Worm (Caenorhabditis elegans) whole organism, mixed stage, embryonic: Measurements from ENCODE around the gene catp-7.

Source experiments
- M03D4.4 ChIP-seq: sonication (generic microtip); optimal IDR thresholded peaks from 2 replicates; lab custom pipeline; 2017; ENCODE audit warnings: mild to moderate bottlenecking, missing genetic modification characterization, missing compliant biosample characterization
- bed-3 ChIP-seq: fragments of 200-800 bp; sonication (Bioruptor generic); optimal IDR thresholded peaks from 3 replicates; lab custom pipeline; 2018; ENCODE audit warnings: mild to moderate bottlenecking, missing genetic modification characterization, moderate library complexity, missing compliant biosample characterization
- blmp-1 ChIP-seq: fragments of 150-350 bp; optimal IDR thresholded peaks from 2 replicates; lab custom pipeline; 2014; ENCODE audit warnings: missing biosample characterization, missing genetic modification characterization
- ceh-39 ChIP-seq: fragments of 150-350 bp; optimal IDR thresholded peaks from 2 replicates; lab custom pipeline; 2014; ENCODE audit warnings: missing biosample characterization, missing genetic modification characterization
- ceh-43 ChIP-seq: fragments of 200-800 bp; sonication (Bioruptor generic); optimal IDR thresholded peaks from 2 replicates; lab custom pipeline; 2018; ENCODE audit warnings: mild to moderate bottlenecking, missing genetic modification characterization, moderate library complexity, missing compliant biosample characterization
- ces-1 ChIP-seq: fragments of 150-350 bp; optimal IDR thresholded peaks from 2 replicates; lab custom pipeline; 2014; ENCODE audit warnings: missing biosample characterization, missing genetic modification reagents, missing genetic modification characterization
- cnd-1 ChIP-seq: fragments of 200-800 bp; sonication (Bioruptor generic); optimal IDR thresholded peaks from 2 replicates; lab custom pipeline; 2018; ENCODE audit warnings: mild to moderate bottlenecking, missing genetic modification characterization, missing compliant biosample characterization
- drap-1 ChIP-seq: fragments of 200-800 bp; sonication (Bioruptor generic); optimal IDR thresholded peaks from 3 replicates; lab custom pipeline; 2018; ENCODE audit warnings: mild to moderate bottlenecking, missing genetic modification characterization, missing compliant biosample characterization
- elt-1 ChIP-seq: sonication (generic microtip); optimal IDR thresholded peaks from 2 replicates; lab custom pipeline; 2017; ENCODE audit warnings: missing genetic modification characterization, mild to moderate bottlenecking, missing compliant biosample characterization, antibody characterized with exemption, moderate library complexity, borderline replicate concordance; ENCODE audit not compliant: insufficient read depth
- elt-3 ChIP-seq: fragments of 150-350 bp; optimal IDR thresholded peaks from 2 replicates; lab custom pipeline; 2014; ENCODE audit warnings: missing biosample characterization, missing genetic modification characterization
- flh-1 ChIP-seq: fragments of 200-800 bp; sonication (Bioruptor generic); optimal IDR thresholded peaks from 2 replicates; lab custom pipeline; 2018; ENCODE audit warnings: mild to moderate bottlenecking, missing genetic modification characterization, moderate library complexity, missing compliant biosample characterization
- ham-2 ChIP-seq: fragments of 200-800 bp; sonication (Bioruptor generic); optimal IDR thresholded peaks from 2 replicates; lab custom pipeline; 2018; ENCODE audit warnings: mild to moderate bottlenecking, missing genetic modification characterization, missing compliant biosample characterization
- lin-13 ChIP-seq: fragments of 150-350 bp; optimal IDR thresholded peaks from 2 replicates; lab custom pipeline; 2014; ENCODE audit warnings: missing biosample characterization, missing genetic modification characterization
- lin-32 ChIP-seq: fragments of 200-800 bp; sonication (Bioruptor generic); optimal IDR thresholded peaks from 2 replicates; lab custom pipeline; 2018; ENCODE audit warnings: mild to moderate bottlenecking, missing genetic modification characterization, missing compliant biosample characterization
- lsy-2 ChIP-seq: fragments of 150-350 bp; optimal IDR thresholded peaks from 2 replicates; lab custom pipeline; 2014; ENCODE audit warnings: missing biosample characterization, missing genetic modification characterization
- mep-1 ChIP-seq: fragments of 150-350 bp; optimal IDR thresholded peaks from 2 replicates; lab custom pipeline; 2017; ENCODE audit warnings: missing biosample characterization, missing genetic modification reagents, missing genetic modification characterization, inconsistent platforms
- nhr-12 ChIP-seq: fragments of 150-350 bp; optimal IDR thresholded peaks from 2 replicates; lab custom pipeline; 2014; ENCODE audit warnings: missing biosample characterization, missing genetic modification characterization
- nhr-2 ChIP-seq: fragments of 150-350 bp; optimal IDR thresholded peaks from 2 replicates; lab custom pipeline; 2014; ENCODE audit warnings: missing biosample characterization, missing genetic modification characterization
- nhr-237 ChIP-seq: fragments of 150-350 bp; optimal IDR thresholded peaks from 2 replicates; lab custom pipeline; 2014; ENCODE audit warnings: missing biosample characterization, missing genetic modification characterization
- nhr-76 ChIP-seq: sonication (generic microtip); optimal IDR thresholded peaks from 2 replicates; lab custom pipeline; 2017; ENCODE audit warnings: missing biosample characterization, missing genetic modification characterization
- pha-4 ChIP-seq: fragments of 150-350 bp; optimal IDR thresholded peaks from 2 replicates; lab custom pipeline; 2018; ENCODE audit warnings: missing biosample characterization, missing genetic modification reagents, missing genetic modification characterization
- sem-2 ChIP-seq: fragments of 200-800 bp; sonication (Bioruptor generic); optimal IDR thresholded peaks from 2 replicates; lab custom pipeline; 2018; ENCODE audit warnings: mild to moderate bottlenecking, missing genetic modification characterization, missing compliant biosample characterization
- sptf-1 ChIP-seq: sonication (generic microtip); optimal IDR thresholded peaks from 2 replicates; lab custom pipeline; 2017; ENCODE audit warnings: mild to moderate bottlenecking, missing genetic modification characterization, moderate library complexity, missing compliant biosample characterization
- tbx-8 ChIP-seq: fragments of 200-800 bp; sonication (Bioruptor generic); optimal IDR thresholded peaks from 2 replicates; lab custom pipeline; 2018; ENCODE audit warnings: mild to moderate bottlenecking, missing genetic modification characterization, moderate library complexity, missing compliant biosample characterization
- unc-120 ChIP-seq: sonication (generic microtip); optimal IDR thresholded peaks from 2 replicates; lab custom pipeline; 2017; ENCODE audit warnings: missing genetic modification characterization, missing compliant biosample characterization; ENCODE audit not compliant: poor library complexity, severe bottlenecking
- unc-39 ChIP-seq: fragments of 150-350 bp; optimal IDR thresholded peaks from 2 replicates; lab custom pipeline; 2014; ENCODE audit warnings: missing biosample characterization, missing genetic modification characterization
- unc-62 ChIP-seq: fragments of 150-350 bp; optimal IDR thresholded peaks from 2 replicates; lab custom pipeline; 2014; ENCODE audit warnings: missing biosample characterization, missing genetic modification reagents, missing genetic modification characterization
- zip-8 ChIP-seq: fragments of 150-350 bp; optimal IDR thresholded peaks from 2 replicates; lab custom pipeline; 2014; ENCODE audit warnings: missing biosample characterization, missing genetic modification characterization

catp-7 gene

ce11 chrIV:8608934-8609333 is 23.2 kb downstream of the catp-7 start, which contains the start of gene F42A9.6:
TSS of gene F42A9.6 (plus strand) at chrIV:8609234.
- TF ChIP-seq ceh-39 (tag; lab: Kevin White, UChicago) (no peak), nhr-2 (no peak), lin-32 (GFP tag; lab: Kevin White, UChicago) (no peak), nhr-237 (tag; lab: Kevin White, UChicago) (no peak), M03D4.4 (tag; lab: Kevin White, UChicago) (no peak), ces-1 (GFP tag; lab: Kevin White, UChicago) (no peak), blmp-1 (tag; lab: Kevin White, UChicago) (no peak), mep-1 (no peak), tbx-8 (GFP tag; lab: Kevin White, UChicago) (no peak), elt-3 (no peak), elt-1 (tag; lab: Kevin White, UChicago) (no peak), ceh-43 (GFP tag; lab: Kevin White, UChicago) (no peak), drap-1 (GFP tag; lab: Kevin White, UChicago) (no peak), ham-2 (GFP tag; lab: Kevin White, UChicago) (no peak), bed-3 (no peak), flh-1 (GFP tag; lab: Kevin White, UChicago) (no peak), pha-4 (no peak)

ce11 chrIV:8611886-8612542 is 26.2 kb downstream of the catp-7 start, which contains the start of the genes F42A9.17 and cyp-33E2:
TSS of gene F42A9.17 (minus strand) at chrIV:8611936.
TSS of gene cyp-33E2 (plus strand) at chrIV:8612334.
- TF ChIP-seq lin-32 (GFP tag; lab: Kevin White, UChicago), result no peak
- TF ChIP-seq nhr-76, result no peak
- TF ChIP-seq elt-1 (tag; lab: Kevin White, UChicago), result no peak
- no peak for TF ChIP-seq drap-1 (GFP tag; lab: Kevin White, UChicago)
- TF ChIP-seq sptf-1, result no peak
- no peak for TF ChIP-seq sem-2 (GFP tag; lab: Kevin White, UChicago)
- TF ChIP-seq, all 35 proteins: peak for 0

- TF ChIP-seq mep-1 (no peak), drap-1 (GFP tag; lab: Kevin White, UChicago) (no peak), unc-62 (GFP tag; lab: Kevin White, UChicago) (no peak), ham-2 (GFP tag; lab: Kevin White, UChicago) (no peak), M03D4.4 (tag; lab: Kevin White, UChicago) (no peak), lsy-2 (tag; lab: Kevin White, UChicago) (no peak)
Observed at ce11 chrIV:8614680-8615079, 28.9 kb downstream of the catp-7 start, which contains the start of gene cyp-33E3. TSS of gene cyp-33E3 (plus strand) at chrIV:8614995.

ce11 chrIV:8615314-8615713 is 29.5 kb downstream of the catp-7 start:
- no peak for TF ChIP-seq nhr-12 (tag; lab: Kevin White, UChicago)
- TF ChIP-seq unc-62 (GFP tag; lab: Kevin White, UChicago), result no peak
- TF ChIP-seq ceh-39 (tag; lab: Kevin White, UChicago), result no peak
- TF ChIP-seq sem-2 (GFP tag; lab: Kevin White, UChicago), result no peak
- TF ChIP-seq bed-3, result no peak
- no peak for TF ChIP-seq lsy-2 (tag; lab: Kevin White, UChicago)
- TF ChIP-seq flh-1 (GFP tag; lab: Kevin White, UChicago), result no peak
- no peak for TF ChIP-seq elt-3
- TF ChIP-seq unc-120 (tag; lab: Kevin White, UChicago), result no peak
- no peak for TF ChIP-seq unc-39 (tag; lab: Kevin White, UChicago)
- TF ChIP-seq elt-1 (tag; lab: Kevin White, UChicago), result no peak
- no peak for TF ChIP-seq mep-1
- no peak for TF ChIP-seq M03D4.4 (tag; lab: Kevin White, UChicago)
- TF ChIP-seq pha-4, result no peak
- TF ChIP-seq sptf-1, result no peak

ce11 chrIV:8617047-8617446 is 31.3 kb downstream of the catp-7 start, which contains the start of the genes F42A9.7 and F42A9.3:
TSS of gene F42A9.7 (minus strand) at chrIV:8617147.
TSS of gene F42A9.3 (plus strand) at chrIV:8617260.
- TF ChIP-seq M03D4.4 (tag; lab: Kevin White, UChicago) (no peak), zip-8 (no peak), elt-3 (no peak), cnd-1 (tag; lab: Kevin White, UChicago) (no peak), ces-1 (GFP tag; lab: Kevin White, UChicago) (no peak), lin-13 (tag; lab: Kevin White, UChicago) (no peak), unc-120 (tag; lab: Kevin White, UChicago) (no peak), unc-62 (GFP tag; lab: Kevin White, UChicago) (no peak)
